Worm (Caenorhabditis elegans) whole organism, mixed stage, embryonic: Measurements from ENCODE around the gene R07B1.9.

ENCODE experiments used
- nhr-28 ChIP-seq: fragments of 150-350 bp; optimal IDR thresholded peaks from 2 replicates; lab custom pipeline; 2014; ENCODE audit warnings: missing biosample characterization, missing genetic modification characterization
- snpc-4 ChIP-seq: fragments of 150-350 bp; optimal IDR thresholded peaks from 2 replicates; lab custom pipeline; 2014; ENCODE audit warnings: missing biosample characterization, missing genetic modification characterization

- no peak for TF ChIP-seq snpc-4
- no peak for TF ChIP-seq nhr-28 (tag; lab: Kevin White, UChicago)
Observed at ce11 chrX:9848214-9848789, 28.9 kb upstream of the R07B1.9 start.
